Fruit fly (Drosophila melanogaster) whole organism, embryonic: ENCODE results near the gene CG5171.
A peak's percentile ranks its signal among the peaks of the same experiment; 100 is the strongest.

Experiments used
- C15 ChIP-seq: fragments of 200-800 bp; sonication (Bioruptor generic); IDR thresholded peaks from 3 replicates; pipeline ENCODE4 v1.3.6; 2022; ENCODE audit warnings: missing biosample characterization, missing genetic modification characterization
- CG11456 ChIP-seq: fragments of 200-800 bp; sonication (Bioruptor generic); IDR thresholded peaks from 3 replicates; pipeline ENCODE4 v1.3.6; 2022; ENCODE audit warnings: missing biosample characterization, missing genetic modification characterization
- CG13123 ChIP-seq: fragments of 200-800 bp; sonication (Bioruptor generic); optimal IDR thresholded peaks from 2 replicates; lab custom pipeline; 2016; ENCODE audit warnings: missing biosample characterization, missing genetic modification characterization
- CG13624 ChIP-seq: fragments of 200-800 bp; sonication (Bioruptor generic); optimal IDR thresholded peaks from 2 replicates; lab custom pipeline; 2016; ENCODE audit warnings: missing biosample characterization, missing genetic modification characterization
- CG17186 ChIP-seq: fragments of 200-800 bp; sonication (Bioruptor generic); optimal IDR thresholded peaks from 3 replicates; lab custom pipeline; 2017; ENCODE audit warnings: missing biosample characterization, missing genetic modification reagents, missing genetic modification characterization
- CG17385 ChIP-seq: fragments of 200-800 bp; sonication (Bioruptor generic); optimal IDR thresholded peaks from 3 replicates; lab custom pipeline; 2018; ENCODE audit warnings: missing biosample characterization, mild to moderate bottlenecking, missing genetic modification characterization
- CG18476 ChIP-seq: fragments of 200-800 bp; sonication (Bioruptor generic); optimal IDR thresholded peaks from 2 replicates; lab custom pipeline; 2016; ENCODE audit warnings: missing biosample characterization, mild to moderate bottlenecking, missing genetic modification characterization
- CG3065 ChIP-seq: fragments of 200-800 bp; sonication (Bioruptor generic); optimal IDR thresholded peaks from 2 replicates; lab custom pipeline; 2016; ENCODE audit warnings: missing biosample characterization, missing genetic modification characterization
- CG3838 ChIP-seq: fragments of 200-800 bp; sonication (Bioruptor generic); optimal IDR thresholded peaks from 3 replicates; lab custom pipeline; 2016; ENCODE audit warnings: missing biosample characterization, missing genetic modification characterization
- CG6254 ChIP-seq: fragments of 200-800 bp; sonication (Bioruptor generic); optimal IDR thresholded peaks from 3 replicates; lab custom pipeline; 2017; ENCODE audit warnings: mild to moderate bottlenecking, missing biosample characterization, missing genetic modification reagents, missing genetic modification characterization
- CG8478 ChIP-seq: fragments of >200 bp; optimal IDR thresholded peaks from 2 replicates; lab custom pipeline; 2018
- CG9437 ChIP-seq: fragments of 200-800 bp; sonication (Bioruptor generic); optimal IDR thresholded peaks from 2 replicates; lab custom pipeline; 2018; ENCODE audit warnings: missing biosample characterization, mild to moderate bottlenecking, missing genetic modification characterization
- CTCF ChIP-seq: fragments of 200-800 bp; sonication (Bioruptor generic); optimal IDR thresholded peaks from 2 replicates; lab custom pipeline; 2017; ENCODE audit warnings: missing biosample characterization, mild to moderate bottlenecking, missing genetic modification characterization, moderate library complexity
- Dp ChIP-seq: fragments of 200-800 bp; sonication (Bioruptor generic); optimal IDR thresholded peaks from 2 replicates; lab custom pipeline; 2018; ENCODE audit warnings: missing biosample characterization, mild to moderate bottlenecking, missing genetic modification characterization, moderate library complexity
- H2.0 ChIP-seq: fragments of 200-800 bp; sonication (Bioruptor generic); IDR thresholded peaks from 2 replicates; pipeline ENCODE4 v1.3.6; 2022; ENCODE audit warnings: missing biosample characterization, missing genetic modification characterization
- HLH3B ChIP-seq: fragments of 200-800 bp; sonication (Bioruptor generic); IDR thresholded peaks from 2 replicates; pipeline ENCODE4 v1.3.6; 2022; ENCODE audit warnings: missing biosample characterization, missing genetic modification characterization
- Hmx ChIP-seq: fragments of 200-800 bp; sonication (Bioruptor generic); optimal IDR thresholded peaks from 2 replicates; lab custom pipeline; 2016; ENCODE audit warnings: missing biosample characterization, missing genetic modification characterization
- Meics ChIP-seq: fragments of 200-800 bp; sonication (Bioruptor generic); optimal IDR thresholded peaks from 2 replicates; lab custom pipeline; 2017; ENCODE audit warnings: missing biosample characterization, mild to moderate bottlenecking, missing genetic modification characterization
- Oli ChIP-seq: fragments of 200-800 bp; sonication (Bioruptor generic); optimal IDR thresholded peaks from 2 replicates; lab custom pipeline; 2018; ENCODE audit warnings: missing biosample characterization, mild to moderate bottlenecking, missing genetic modification characterization, moderate library complexity
- Pdp1 ChIP-seq, 2 experiments: fragments of 200-800 bp; sonication (Bioruptor generic); optimal IDR thresholded peaks; 3 replicates each; lab custom pipeline; 2016; ENCODE audit warnings: missing biosample characterization in 2 of 2, missing genetic modification characterization in 2 of 2, mild to moderate bottlenecking in 1 of 2, moderate library complexity in 1 of 2
- Rfx ChIP-seq: fragments of 200-800 bp; sonication (Bioruptor generic); IDR thresholded peaks from 2 replicates; pipeline ENCODE4 v1.3.6; 2022; ENCODE audit warnings: missing biosample characterization, missing genetic modification characterization
- Sin3A ChIP-seq: fragments of >200 bp; optimal IDR thresholded peaks from 2 replicates; lab custom pipeline; 2018
- Sox102F ChIP-seq: fragments of 200-800 bp; sonication (Bioruptor generic); optimal IDR thresholded peaks from 2 replicates; lab custom pipeline; 2018; ENCODE audit warnings: missing biosample characterization, mild to moderate bottlenecking, missing genetic modification characterization, moderate library complexity
- Taf1 ChIP-seq: fragments of 200-800 bp; sonication (Bioruptor generic); IDR thresholded peaks from 2 replicates; pipeline ENCODE4 v1.3.6; 2022; ENCODE audit warnings: missing biosample characterization, missing genetic modification characterization
- ab ChIP-seq: fragments of 200-800 bp; sonication (Bioruptor generic); optimal IDR thresholded peaks from 2 replicates; lab custom pipeline; 2016; ENCODE audit warnings: missing biosample characterization, missing genetic modification characterization
- bsh ChIP-seq, 2 experiments: fragments of 200-800 bp; sonication (Bioruptor generic); optimal IDR thresholded peaks; 2 replicates each; lab custom pipeline; 2017 to 2018; ENCODE audit warnings: mild to moderate bottlenecking in 2 of 2, missing biosample characterization in 2 of 2, missing genetic modification characterization in 2 of 2, moderate library complexity in 1 of 2
- btn ChIP-seq: fragments of 200-800 bp; sonication (Bioruptor generic); optimal IDR thresholded peaks from 2 replicates; lab custom pipeline; 2016; ENCODE audit warnings: missing biosample characterization, missing genetic modification characterization
- chm ChIP-seq: fragments of 200-800 bp; sonication (Bioruptor generic); IDR thresholded peaks from 2 replicates; pipeline ENCODE4 v1.3.6; 2022; ENCODE audit warnings: missing biosample characterization, missing genetic modification characterization
- croc ChIP-seq: fragments of 200-800 bp; sonication (Bioruptor generic); conservative IDR thresholded peaks from 3 replicates; pipeline ENCODE4 v1.3.6; 2022; ENCODE audit warnings: missing biosample characterization, missing genetic modification characterization
- crol ChIP-seq: fragments of 200-800 bp; sonication (Bioruptor generic); IDR thresholded peaks from 2 replicates; pipeline ENCODE4 v1.3.6; 2022; ENCODE audit warnings: missing biosample characterization, missing genetic modification characterization
- crp ChIP-seq, 2 experiments: fragments of 200-800 bp; sonication (Bioruptor generic); optimal IDR thresholded peaks; 2 replicates in 1 of 2; 3 replicates in 1 of 2; lab custom pipeline; 2017; ENCODE audit warnings: missing biosample characterization in 2 of 2, missing genetic modification characterization in 2 of 2, mild to moderate bottlenecking in 1 of 2, moderate library complexity in 1 of 2
- dati ChIP-seq: fragments of 200-800 bp; sonication (Bioruptor generic); IDR thresholded peaks from 2 replicates; pipeline ENCODE4 v1.3.6; 2022; ENCODE audit warnings: missing biosample characterization, missing genetic modification characterization
- dpn ChIP-seq, 2 experiments: fragments of 200-800 bp; sonication (Bioruptor generic); optimal IDR thresholded peaks; 3 replicates each; lab custom pipeline; 2016; ENCODE audit warnings: missing biosample characterization in 2 of 2, missing genetic modification characterization in 2 of 2
- esg ChIP-seq: fragments of 200-800 bp; sonication (Bioruptor generic); conservative IDR thresholded peaks from 2 replicates; pipeline ENCODE4 v1.3.6; 2022; ENCODE audit warnings: missing biosample characterization, missing genetic modification characterization
- gcm ChIP-seq: fragments of 200-800 bp; sonication (Bioruptor generic); optimal IDR thresholded peaks from 2 replicates; lab custom pipeline; 2019; ENCODE audit warnings: missing biosample characterization, mild to moderate bottlenecking, missing genetic modification characterization, moderate library complexity
- grau ChIP-seq: fragments of 200-800 bp; optimal IDR thresholded peaks from 3 replicates; lab custom pipeline; 2019; ENCODE audit warnings: missing biosample characterization, mild to moderate bottlenecking, missing genetic modification characterization, moderate library complexity
- gsb ChIP-seq: fragments of 200-800 bp; sonication (Bioruptor generic); IDR thresholded peaks from 2 replicates; pipeline ENCODE4 v1.3.6; 2022; ENCODE audit warnings: missing biosample characterization, missing genetic modification characterization
- kah ChIP-seq: fragments of 200-800 bp; sonication (Bioruptor generic); optimal IDR thresholded peaks from 2 replicates; lab custom pipeline; 2018; ENCODE audit warnings: missing biosample characterization, mild to moderate bottlenecking, missing genetic modification characterization
- ken ChIP-seq: fragments of 200-800 bp; sonication (Bioruptor generic); IDR thresholded peaks from 3 replicates; pipeline ENCODE4 v1.3.6; 2022; ENCODE audit warnings: missing biosample characterization, missing genetic modification characterization
- lab ChIP-seq: fragments of 200-800 bp; sonication (Bioruptor generic); optimal IDR thresholded peaks from 3 replicates; lab custom pipeline; 2017; ENCODE audit warnings: missing biosample characterization, missing genetic modification characterization, mild to moderate bottlenecking, moderate library complexity, missing genetic modification reagents
- luna ChIP-seq: fragments of 200-800 bp; sonication (Bioruptor generic); optimal IDR thresholded peaks from 2 replicates; lab custom pipeline; 2016; ENCODE audit warnings: missing biosample characterization, missing genetic modification characterization
- pb ChIP-seq: fragments of 200-800 bp; sonication (Bioruptor generic); optimal IDR thresholded peaks from 3 replicates; lab custom pipeline; 2016; ENCODE audit warnings: missing biosample characterization, missing genetic modification characterization
- pros ChIP-seq: fragments of 200-800 bp; sonication (Bioruptor generic); optimal IDR thresholded peaks from 3 replicates; lab custom pipeline; 2019; ENCODE audit warnings: missing biosample characterization, mild to moderate bottlenecking, missing genetic modification characterization, moderate library complexity
- seq ChIP-seq: fragments of 200-800 bp; sonication (Bioruptor generic); IDR thresholded peaks from 2 replicates; pipeline ENCODE4 v1.3.6; 2022; ENCODE audit warnings: missing biosample characterization, missing genetic modification characterization
- sim ChIP-seq: fragments of 200-800 bp; sonication (Bioruptor generic); IDR thresholded peaks from 2 replicates; pipeline ENCODE4 v1.3.6; 2022; ENCODE audit warnings: missing biosample characterization, missing genetic modification characterization
- sna ChIP-seq: fragments of 200-800 bp; sonication (Bioruptor generic); IDR thresholded peaks from 2 replicates; pipeline ENCODE4 v1.3.6; 2022; ENCODE audit warnings: missing biosample characterization, missing genetic modification characterization; ENCODE audit not compliant: partially characterized antibody
- stc ChIP-seq: fragments of 200-800 bp; sonication (Bioruptor generic); IDR thresholded peaks from 2 replicates; pipeline ENCODE4 v1.3.6; 2022; ENCODE audit warnings: missing biosample characterization, missing genetic modification characterization
- vvl ChIP-seq: fragments of 200-800 bp; sonication (Bioruptor generic); IDR thresholded peaks from 2 replicates; pipeline ENCODE4 v1.3.6; 2022; ENCODE audit warnings: missing biosample characterization, missing genetic modification characterization
- zfh1 ChIP-seq: fragments of 200-800 bp; sonication (Bioruptor generic); IDR thresholded peaks from 3 replicates; pipeline ENCODE4 v1.3.6; 2022; ENCODE audit warnings: missing biosample characterization, missing genetic modification characterization
- zfh2 ChIP-seq: fragments of 200-800 bp; sonication (Bioruptor generic); optimal IDR thresholded peaks from 2 replicates; lab custom pipeline; 2016; ENCODE audit warnings: missing biosample characterization, missing genetic modification characterization

The CG5171 gene

dm6 chr2L:7435475-7435874, 34.3 kb downstream of the CG5171 start (continued):
- TF ChIP-seq gcm (no peak), crp (GFP tag; optimal IDR thresholded peaks at IDR 0.05; lab: Kevin White, UChicago) (no peak), zfh1 (GFP tag; lab: Robert Waterston, UW) (no peak), lab (no peak), CG11456 (no peak), Sox102F (GFP tag; lab: Kevin White, UChicago) (no peak), stc (GFP tag; lab: Robert Waterston, UW) (no peak), sna (GFP tag; lab: Robert Waterston, UW) (no peak), bsh (GFP tag; optimal IDR thresholded peaks at IDR 0.05; lab: Kevin White, UChicago) (no peak), croc (GFP tag; lab: Robert Waterston, UW) (no peak), CG13123 (GFP tag; lab: Kevin White, UChicago) (no peak), Dp (GFP tag; lab: Kevin White, UChicago) (no peak), CG3838 (GFP tag; lab: Kevin White, UChicago) (no peak), CG13624 (GFP tag; lab: Kevin White, UChicago) (no peak), C15 (no peak)
- TF ChIP-seq, all 482 proteins: peak for 5

- no peak for TF ChIP-seq ab (GFP tag; lab: Kevin White, UChicago)
- TF ChIP-seq kah, result peak; percentile 6
- peak; percentile 69; the same call in 1 of the 2 replicates for TF ChIP-seq HLH3B (GFP tag; lab: Robert Waterston, UW)
- peak; percentile 36 for TF ChIP-seq vvl (GFP tag; lab: Robert Waterston, UW)
- TF ChIP-seq chm (GFP tag; lab: Robert Waterston, UW), result no peak; the same call in 1 of the 2 replicates
- TF ChIP-seq esg (GFP tag; lab: Robert Waterston, UW), result no peak
- TF ChIP-seq Hmx (GFP tag; lab: Kevin White, UChicago), result no peak
- peak; percentile 77 for TF ChIP-seq Meics (GFP tag; lab: Kevin White, UChicago)
- peak; percentile 62 for TF ChIP-seq H2.0 (GFP tag; lab: Robert Waterston, UW)
- TF ChIP-seq Taf1 (GFP tag; lab: Robert Waterston, UW), result peak; percentile 59; the same call in 1 of the 2 replicates
- peak; percentile 48 for TF ChIP-seq btn (GFP tag; lab: Kevin White, UChicago)
- TF ChIP-seq CG3065 (GFP tag; lab: Kevin White, UChicago), result peak; percentile 33
- no peak for TF ChIP-seq pros (GFP tag; lab: Kevin White, UChicago)
- TF ChIP-seq CG6254 (GFP tag; lab: Kevin White, UChicago), result no peak
- peak; percentile 46 for TF ChIP-seq grau (tag; lab: Kevin White, UChicago)
- no peak for TF ChIP-seq crol (GFP tag; lab: Robert Waterston, UW)
- peak; percentile 58 for TF ChIP-seq CG17385 (GFP tag; lab: Kevin White, UChicago)
- TF ChIP-seq luna (GFP tag; lab: Kevin White, UChicago), result peak; percentile 34
- peak; percentile 53 to 67 for TF ChIP-seq Pdp1 (GFP tag; optimal IDR thresholded peaks at IDR 0.05; lab: Kevin White, UChicago)
- TF ChIP-seq CTCF, result peak; percentile 76
- TF ChIP-seq zfh2 (GFP tag; lab: Kevin White, UChicago), result peak; percentile 70
- TF ChIP-seq gsb (GFP tag; lab: Robert Waterston, UW), result peak; percentile 76
- TF ChIP-seq Rfx (GFP tag; lab: Robert Waterston, UW), result peak; percentile 85
- no peak for TF ChIP-seq dati (GFP tag; lab: Robert Waterston, UW)
- TF ChIP-seq sim (GFP tag; lab: Robert Waterston, UW), result no peak
- TF ChIP-seq seq (GFP tag; lab: Robert Waterston, UW), result peak; percentile 84
- no peak for TF ChIP-seq CG9437 (GFP tag; lab: Kevin White, UChicago)
- TF ChIP-seq pb, result peak; percentile 44
- no peak for TF ChIP-seq Sin3A (lab: Kevin White, UChicago)
- no peak for TF ChIP-seq CG8478 (lab: Kevin White, UChicago)
- TF ChIP-seq CG17186 (GFP tag; lab: Kevin White, UChicago), result no peak
- TF ChIP-seq ken (GFP tag; lab: Robert Waterston, UW), result no peak
- peak; percentile 19 for TF ChIP-seq Dp (GFP tag; lab: Kevin White, UChicago)
- peak; percentile 51 to 88 for TF ChIP-seq dpn (GFP tag; optimal IDR thresholded peaks at IDR 0.05; lab: Kevin White, UChicago)
- no peak for TF ChIP-seq Oli (tag; lab: Kevin White, UChicago)
- TF ChIP-seq CG18476 (GFP tag; lab: Kevin White, UChicago), result peak; percentile 30
Measured at dm6 chr2L:7436492-7437324, 35.6 kb downstream of the CG5171 start.
